Fruit fly (Drosophila melanogaster): ENCODE results near the gene CG45122.

Gene CG45122

DNA sequence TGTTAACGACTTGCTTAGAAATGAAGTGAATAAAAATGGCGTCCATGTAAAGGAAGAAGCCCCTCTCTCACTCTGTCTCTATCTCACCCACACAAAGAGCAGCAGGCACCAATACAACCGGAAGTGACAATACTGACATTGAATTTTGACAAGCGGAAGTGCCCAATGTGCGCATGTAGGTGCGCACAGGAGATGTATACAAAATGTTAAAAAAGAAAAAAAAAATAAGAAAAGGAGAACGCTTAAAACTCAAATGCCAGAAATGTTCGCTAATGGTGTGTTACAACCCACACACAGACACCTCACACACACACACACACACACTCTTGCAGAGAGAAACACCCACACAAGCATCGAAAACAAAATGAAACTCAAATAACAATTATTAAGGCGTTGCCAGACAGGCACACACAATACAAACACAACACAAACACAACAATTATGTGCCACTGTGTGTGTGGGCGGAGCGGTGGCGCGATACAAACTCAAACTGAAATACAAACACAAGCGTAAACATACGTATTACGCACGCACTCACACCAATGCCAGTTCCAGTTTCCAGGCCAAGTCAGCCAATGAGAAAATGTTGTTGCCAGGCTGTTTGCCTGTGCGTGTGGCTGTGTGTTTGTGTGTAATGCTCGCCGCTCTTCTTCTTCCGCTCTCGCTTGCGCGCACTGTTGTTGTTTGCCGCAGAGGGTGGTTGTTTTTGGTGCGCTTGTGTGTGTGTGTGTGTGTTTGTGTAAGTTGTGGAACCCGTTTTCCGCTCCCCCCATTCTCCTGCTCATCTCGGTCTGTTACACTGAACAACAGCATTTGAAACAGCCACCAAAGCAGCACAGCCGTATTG, 20.0 kb downstream of the CG45122 start (continued):
- TF ChIP-seq gce (GFP tag; IDR thresholded peaks at IDR 0.05), result no peak
- TF ChIP-seq CG13424 (tag; optimal IDR thresholded peaks at IDR 0.05), result peak; percentile 3
- TF ChIP-seq pfk (GFP tag; optimal IDR thresholded peaks at IDR 0.05), result no peak
- TF ChIP-seq Med (GFP tag), result peak; percentile 83
- peak; percentile 46 for TF ChIP-seq nmo (GFP tag; optimal IDR thresholded peaks at IDR 0.05)
- 0 out of 2 replicates have a peak, but pooled peaks have one; percentile 4 for TF ChIP-seq CG17328 (GFP tag; IDR thresholded peaks at IDR 0.05)
- TF ChIP-seq yki (optimal IDR thresholded peaks at IDR 0.05), result peak; percentile 43
- no peak for TF ChIP-seq CG11723 (GFP tag; optimal IDR thresholded peaks at IDR 0.05)
- TF ChIP-seq da (GFP tag; optimal IDR thresholded peaks at IDR 0.05), result no peak
- no peak for TF ChIP-seq danr (GFP tag; IDR thresholded peaks at IDR 0.05)
- peak; percentile 35; the same call in 2 of the 3 replicates for TF ChIP-seq HLH4C (GFP tag; IDR thresholded peaks at IDR 0.05; ENCODE audit: partially characterized antibody)
- no peak for TF ChIP-seq fd64A (GFP tag; optimal IDR thresholded peaks at IDR 0.05)
- no peak for TF ChIP-seq NC2α (GFP tag; optimal IDR thresholded peaks at IDR 0.05)
- no peak for TF ChIP-seq Doc2 (GFP tag; IDR thresholded peaks at IDR 0.05)
- peak; percentile 98 for TF ChIP-seq crol (GFP tag; IDR thresholded peaks at IDR 0.05)
- no peak for TF ChIP-seq CG12769 (tag; optimal IDR thresholded peaks at IDR 0.05)
- TF ChIP-seq CrebB (tag; optimal IDR thresholded peaks at IDR 0.05), result peak; percentile 39
- TF ChIP-seq CG1602 (GFP tag; optimal IDR thresholded peaks at IDR 0.05), result no peak
- TF ChIP-seq kni (GFP tag; optimal IDR thresholded peaks at IDR 0.05), result peak; percentile 83
- peak; percentile 64 for TF ChIP-seq HmgD (GFP tag; optimal IDR thresholded peaks at IDR 0.05)
- TF ChIP-seq CG4282 (GFP tag; optimal IDR thresholded peaks at IDR 0.05), result peak; percentile 53
- no peak for TF ChIP-seq ATbp (GFP tag; optimal IDR thresholded peaks at IDR 0.05)
- TF ChIP-seq nerfin-1 (tag; optimal IDR thresholded peaks at IDR 0.05), result peak; percentile 48
- TF ChIP-seq B-H1 (GFP tag; IDR thresholded peaks at IDR 0.05), result no peak
- TF ChIP-seq CG7987 (GFP tag; optimal IDR thresholded peaks at IDR 0.05), result peak; percentile 20
- no peak for TF ChIP-seq CG1024 (GFP tag; IDR thresholded peaks at IDR 0.05)
- no peak for TF ChIP-seq Scr (GFP tag; IDR thresholded peaks at IDR 0.05; ENCODE audit: partially characterized antibody)
- TF ChIP-seq BtbVII (GFP tag; optimal IDR thresholded peaks at IDR 0.05), result no peak
- TF ChIP-seq CG11560 (tag; IDR thresholded peaks at IDR 0.05), result no peak
- TF ChIP-seq CG32532 (GFP tag; IDR thresholded peaks at IDR 0.05), result peak; percentile 40; the same call in 1 of the 2 replicates
- TF ChIP-seq wek (GFP tag; optimal IDR thresholded peaks at IDR 0.05), result no peak
- no peak for TF ChIP-seq CG7745 (tag; optimal IDR thresholded peaks at IDR 0.05)
- TF ChIP-seq seq (GFP tag; IDR thresholded peaks at IDR 0.05), result peak; percentile 95
- TF ChIP-seq Xrp1 (GFP tag; IDR thresholded peaks at IDR 0.05), result no peak
- peak; percentile 94 for TF ChIP-seq Nf-YA (GFP tag; IDR thresholded peaks at IDR 0.05)
- TF ChIP-seq Atf-2 (GFP tag; optimal IDR thresholded peaks at IDR 0.05), result no peak
- TF ChIP-seq CkIIα-i1 (GFP tag; IDR thresholded peaks at IDR 0.05), result no peak
- TF ChIP-seq CG7963 (GFP tag; IDR thresholded peaks at IDR 0.05; ENCODE audit: partially characterized antibody), result no peak
- TF ChIP-seq Sry-β (GFP tag; optimal IDR thresholded peaks at IDR 0.05), result no peak
- no peak for TF ChIP-seq dmrt99B (tag; optimal IDR thresholded peaks at IDR 0.05)
- no peak for TF ChIP-seq Neu2 (GFP tag; optimal IDR thresholded peaks at IDR 0.05; ENCODE audit: borderline replicate concordance)
- TF ChIP-seq Hr39 (optimal IDR thresholded peaks at IDR 0.05), result no peak
- TF ChIP-seq ab (GFP tag; optimal IDR thresholded peaks at IDR 0.05), result no peak
- no peak for TF ChIP-seq Ptx1 (GFP tag; IDR thresholded peaks at IDR 0.05)
- TF ChIP-seq Camta (GFP tag; optimal IDR thresholded peaks at IDR 0.05), result no peak
- TF ChIP-seq oc (tag; optimal IDR thresholded peaks at IDR 0.05), result peak; percentile 53
- no peak for TF ChIP-seq Bteb2 (GFP tag; optimal IDR thresholded peaks at IDR 0.05)
- TF ChIP-seq NK7.1 (GFP tag; optimal IDR thresholded peaks at IDR 0.05), result no peak
- no peak for TF ChIP-seq CG14667 (GFP tag; IDR thresholded peaks at IDR 0.05)
- peak; percentile 20 for TF ChIP-seq dmrt11E (tag; optimal IDR thresholded peaks at IDR 0.05)
